Fruit fly (Drosophila melanogaster) whole organism, adult: ENCODE data around the gene emc.

Experiments used
- CG7101 ChIP-seq: fragments of 200-800 bp; sonication (Bioruptor generic); optimal IDR thresholded peaks from 2 replicates; lab custom pipeline; 2018; ENCODE audit warnings: missing biosample characterization, mild to moderate bottlenecking, missing genetic modification characterization, moderate library complexity
- Crg-1 ChIP-seq: fragments of 200-800 bp; sonication (Bioruptor generic); optimal IDR thresholded peaks from 2 replicates; lab custom pipeline; 2016; ENCODE audit warnings: missing biosample characterization, missing genetic modification characterization
- cic ChIP-seq: fragments of 200-800 bp; sonication (Bioruptor generic); optimal IDR thresholded peaks from 2 replicates; lab custom pipeline; 2017; ENCODE audit warnings: missing biosample characterization, mild to moderate bottlenecking, missing genetic modification characterization, moderate library complexity
- kay ChIP-seq: fragments of 200-800 bp; sonication (Bioruptor generic); peaks from one replicate; lab custom pipeline; 2016; ENCODE audit warnings: missing biosample characterization, missing genetic modification characterization, borderline replicate concordance

DNA sequence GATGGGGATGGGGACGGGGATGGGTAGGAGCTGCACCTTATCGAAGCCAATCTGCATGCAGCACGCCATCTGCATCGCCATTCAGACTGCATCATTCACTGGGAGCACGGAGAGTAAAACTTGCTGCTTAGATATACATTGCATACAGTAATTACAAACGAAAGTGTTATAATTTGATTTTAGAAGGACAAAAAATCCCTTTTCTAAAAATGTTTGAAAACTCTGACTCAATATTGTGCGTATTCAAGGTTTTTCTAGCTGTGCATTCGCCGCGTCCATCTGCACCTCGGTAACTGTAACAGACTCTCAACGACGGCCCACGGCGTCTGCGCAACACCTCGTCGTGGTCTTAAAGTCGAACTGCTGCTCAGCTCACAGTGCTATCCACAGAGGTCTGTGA is 38.4 kb downstream of the emc start:
- no peak for TF ChIP-seq kay
- TF ChIP-seq cic = no peak
- TF ChIP-seq CG7101 (tag; lab: Kevin White, UChicago) = no peak
- TF ChIP-seq Crg-1 = no peak
